Fruit fly (Drosophila melanogaster) S2 (cell line): ENCODE data around the gene CG31327.

Experiments
- CG8478 ChIP-seq: fragments of >200 bp; optimal IDR thresholded peaks from 2 replicates; lab custom pipeline; 2018
- CTCF ChIP-seq, 2 experiments: fragments of >200 bp; optimal IDR thresholded peaks; 2 replicates each; lab custom pipeline; 2018

dm6 chr3R:14107597-14107996, 52.5 kb downstream of the CG31327 start:
- no peak for TF ChIP-seq CG8478 (lab: Kevin White, UChicago)
- no peak for TF ChIP-seq CTCF (optimal IDR thresholded peaks at IDR 0.05; lab: Kevin White, UChicago)
